Fruit fly (Drosophila melanogaster) whole organism, embryonic: ENCODE measurements around the gene Or67b.
A peak's percentile ranks its signal among the peaks of the same experiment; 100 is the strongest.

ENCODE experiments used
- Asciz ChIP-seq: fragments of 200-800 bp; sonication (Bioruptor generic); optimal IDR thresholded peaks from 2 replicates; lab custom pipeline; 2017; ENCODE audit warnings: missing biosample characterization, mild to moderate bottlenecking, missing genetic modification characterization, missing genetic modification reagents
- Bgb ChIP-seq: fragments of 200-800 bp; sonication (Bioruptor generic); IDR thresholded peaks from 2 replicates; pipeline ENCODE4 v1.3.6; 2022; ENCODE audit warnings: missing biosample characterization, missing genetic modification characterization; ENCODE audit not compliant: partially characterized antibody
- CG10431 ChIP-seq: fragments of 200-800 bp; sonication (Bioruptor generic); optimal IDR thresholded peaks from 3 replicates; lab custom pipeline; 2018; ENCODE audit warnings: missing biosample characterization, mild to moderate bottlenecking, missing genetic modification characterization
- CG11085 ChIP-seq: fragments of 200-800 bp; sonication (Bioruptor generic); IDR thresholded peaks from 2 replicates; pipeline ENCODE4 v1.3.6; 2022; ENCODE audit warnings: missing biosample characterization, missing genetic modification characterization
- CG11093 ChIP-seq: fragments of 200-800 bp; sonication (Bioruptor generic); IDR thresholded peaks from 3 replicates; pipeline ENCODE4 v1.3.6; 2022; ENCODE audit warnings: missing biosample characterization, missing genetic modification characterization
- CG11560 ChIP-seq: fragments of 200-800 bp; sonication (Bioruptor generic); IDR thresholded peaks from 3 replicates; pipeline ENCODE4 v1.3.6; 2022; ENCODE audit warnings: missing biosample characterization, missing genetic modification characterization
- CG12071 ChIP-seq: fragments of 200-800 bp; sonication (Bioruptor generic); optimal IDR thresholded peaks from 3 replicates; lab custom pipeline; 2018; ENCODE audit warnings: missing biosample characterization, mild to moderate bottlenecking, missing genetic modification characterization
- CG13624 ChIP-seq: fragments of 200-800 bp; sonication (Bioruptor generic); optimal IDR thresholded peaks from 2 replicates; lab custom pipeline; 2016; ENCODE audit warnings: missing biosample characterization, missing genetic modification characterization
- CG14050 ChIP-seq: fragments of 200-800 bp; sonication (Bioruptor generic); IDR thresholded peaks from 3 replicates; pipeline ENCODE4 v1.3.6; 2022; ENCODE audit warnings: missing biosample characterization, missing genetic modification characterization
- CG14667 ChIP-seq: fragments of 200-800 bp; sonication (Bioruptor generic); IDR thresholded peaks from 2 replicates; pipeline ENCODE4 v1.3.6; 2022; ENCODE audit warnings: missing biosample characterization, missing genetic modification characterization
- CG14860 ChIP-seq: fragments of 200-800 bp; sonication (Bioruptor generic); IDR thresholded peaks from 3 replicates; pipeline ENCODE4 v1.3.6; 2022; ENCODE audit warnings: missing biosample characterization, missing genetic modification characterization; ENCODE audit not compliant: partially characterized antibody
- CG1792 ChIP-seq: fragments of 200-800 bp; sonication (Bioruptor generic); optimal IDR thresholded peaks from 2 replicates; lab custom pipeline; 2016; ENCODE audit warnings: missing biosample characterization, missing genetic modification characterization
- CG18764 ChIP-seq: fragments of 200-800 bp; sonication (Bioruptor generic); optimal IDR thresholded peaks from 3 replicates; lab custom pipeline; 2016; ENCODE audit warnings: missing biosample characterization, missing genetic modification characterization
- CG34224 ChIP-seq: fragments of 200-800 bp; sonication (Bioruptor generic); IDR thresholded peaks from 3 replicates; pipeline ENCODE4 v1.3.6; 2022; ENCODE audit warnings: missing biosample characterization, missing genetic modification characterization; ENCODE audit not compliant: partially characterized antibody
- CG34376 ChIP-seq: fragments of 200-800 bp; sonication (Bioruptor generic); optimal IDR thresholded peaks from 2 replicates; lab custom pipeline; 2018; ENCODE audit warnings: missing biosample characterization, mild to moderate bottlenecking, missing genetic modification characterization
- CG34422 ChIP-seq: fragments of 200-800 bp; sonication (Bioruptor generic); IDR thresholded peaks from 3 replicates; pipeline ENCODE4 v1.3.6; 2022; ENCODE audit warnings: missing biosample characterization, missing genetic modification characterization
- CG4424 ChIP-seq: fragments of 200-800 bp; sonication (Bioruptor generic); optimal IDR thresholded peaks from 3 replicates; lab custom pipeline; 2016; ENCODE audit warnings: missing biosample characterization, missing genetic modification characterization
- CG5953 ChIP-seq: fragments of 200-800 bp; sonication (Bioruptor generic); IDR thresholded peaks from 2 replicates; pipeline ENCODE4 v1.3.6; 2022; ENCODE audit warnings: missing biosample characterization, missing genetic modification characterization
- CG6175 ChIP-seq: fragments of 200-800 bp; sonication (Bioruptor generic); IDR thresholded peaks from 3 replicates; pipeline ENCODE4 v1.3.6; 2022; ENCODE audit warnings: missing biosample characterization, missing genetic modification characterization
- CG6683 ChIP-seq: fragments of 200-800 bp; sonication (Bioruptor generic); optimal IDR thresholded peaks from 2 replicates; lab custom pipeline; 2017; ENCODE audit warnings: missing biosample characterization, mild to moderate bottlenecking, missing genetic modification characterization, missing genetic modification reagents
- CG6689 ChIP-seq: fragments of 200-800 bp; sonication (Bioruptor generic); IDR thresholded peaks from 2 replicates; pipeline ENCODE4 v1.3.6; 2022; ENCODE audit warnings: missing biosample characterization, missing genetic modification characterization
- CG8924 ChIP-seq: fragments of 200-800 bp; optimal IDR thresholded peaks from 3 replicates; lab custom pipeline; 2019; ENCODE audit warnings: missing biosample characterization, mild to moderate bottlenecking, missing genetic modification characterization, moderate library complexity
- CHES-1-like ChIP-seq: fragments of 200-800 bp; sonication (Bioruptor generic); optimal IDR thresholded peaks from 2 replicates; lab custom pipeline; 2016; ENCODE audit warnings: missing biosample characterization, missing genetic modification characterization
- Doc3 ChIP-seq: fragments of 200-800 bp; sonication (Bioruptor generic); IDR thresholded peaks from 3 replicates; pipeline ENCODE4 v1.3.6; 2022; ENCODE audit warnings: missing biosample characterization, missing genetic modification characterization; ENCODE audit not compliant: partially characterized antibody
- Fer2 ChIP-seq: fragments of 200-800 bp; sonication (Bioruptor generic); optimal IDR thresholded peaks from 2 replicates; lab custom pipeline; 2018; ENCODE audit warnings: missing biosample characterization, mild to moderate bottlenecking, missing genetic modification characterization, moderate library complexity
- Hmr ChIP-seq: fragments of 200-800 bp; sonication (Bioruptor generic); optimal IDR thresholded peaks from 3 replicates; lab custom pipeline; 2017; ENCODE audit warnings: mild to moderate bottlenecking, missing biosample characterization, missing genetic modification reagents, missing genetic modification characterization
- Hmx ChIP-seq: fragments of 200-800 bp; sonication (Bioruptor generic); optimal IDR thresholded peaks from 2 replicates; lab custom pipeline; 2016; ENCODE audit warnings: missing biosample characterization, missing genetic modification characterization
- Mrtf ChIP-seq: fragments of 200-800 bp; sonication (Bioruptor generic); IDR thresholded peaks from 3 replicates; pipeline ENCODE4 v1.3.6; 2022; ENCODE audit warnings: missing biosample characterization, missing genetic modification characterization
- NFAT ChIP-seq: fragments of 200-800 bp; sonication (Bioruptor generic); IDR thresholded peaks from 2 replicates; pipeline ENCODE4 v1.3.6; 2022; ENCODE audit warnings: missing biosample characterization, missing genetic modification characterization
- Nf-YA ChIP-seq: fragments of 200-800 bp; sonication (Bioruptor generic); IDR thresholded peaks from 2 replicates; pipeline ENCODE4 v1.3.6; 2022; ENCODE audit warnings: missing biosample characterization, missing genetic modification characterization
- Nf-YC ChIP-seq: fragments of 200-800 bp; optimal IDR thresholded peaks from 3 replicates; lab custom pipeline; 2019; ENCODE audit warnings: missing biosample characterization, mild to moderate bottlenecking, missing genetic modification characterization, moderate library complexity
- Oaz ChIP-seq: fragments of 200-800 bp; sonication (Bioruptor generic); IDR thresholded peaks from 2 replicates; pipeline ENCODE4 v1.3.6; 2022; ENCODE audit warnings: missing biosample characterization, missing genetic modification characterization
- Optix ChIP-seq: fragments of 200-800 bp; sonication (Bioruptor generic); IDR thresholded peaks from 3 replicates; pipeline ENCODE4 v1.3.6; 2022; ENCODE audit warnings: missing biosample characterization, missing genetic modification characterization
- Xrp1 ChIP-seq: fragments of 200-800 bp; sonication (Bioruptor generic); IDR thresholded peaks from 2 replicates; pipeline ENCODE4 v1.3.6; 2022; ENCODE audit warnings: missing biosample characterization, missing genetic modification characterization
- ato ChIP-seq: fragments of 200-800 bp; sonication (Bioruptor generic); IDR thresholded peaks from 2 replicates; pipeline ENCODE4 v1.3.6; 2022; ENCODE audit warnings: missing biosample characterization, missing genetic modification characterization; ENCODE audit not compliant: partially characterized antibody
- bsh ChIP-seq, 2 experiments: fragments of 200-800 bp; sonication (Bioruptor generic); optimal IDR thresholded peaks; 2 replicates each; lab custom pipeline; 2017 to 2018; ENCODE audit warnings: mild to moderate bottlenecking in 2 of 2, missing biosample characterization in 2 of 2, missing genetic modification characterization in 2 of 2, moderate library complexity in 1 of 2
- cwo ChIP-seq: fragments of 200-800 bp; sonication (Bioruptor generic); optimal IDR thresholded peaks from 3 replicates; lab custom pipeline; 2017; ENCODE audit warnings: missing biosample characterization, missing genetic modification characterization, mild to moderate bottlenecking, moderate library complexity, missing genetic modification reagents
- disco-r ChIP-seq: fragments of 200-800 bp; sonication (Bioruptor generic); optimal IDR thresholded peaks from 2 replicates; lab custom pipeline; 2016; ENCODE audit warnings: missing biosample characterization, missing genetic modification characterization
- dmrt11E ChIP-seq: fragments of 200-800 bp; sonication (Bioruptor generic); optimal IDR thresholded peaks from 3 replicates; lab custom pipeline; 2018; ENCODE audit warnings: missing biosample characterization, mild to moderate bottlenecking, missing genetic modification characterization, moderate library complexity
- eve ChIP-seq, 2 experiments: fragments of >200 bp; optimal IDR thresholded peaks; 2 replicates each; lab custom pipeline; 2017; ENCODE audit warnings: missing biosample characterization in 2 of 2, missing genetic modification characterization in 2 of 2
- gsb ChIP-seq: fragments of 200-800 bp; sonication (Bioruptor generic); IDR thresholded peaks from 2 replicates; pipeline ENCODE4 v1.3.6; 2022; ENCODE audit warnings: missing biosample characterization, missing genetic modification characterization
- hkb ChIP-seq, 2 experiments: fragments of 200-800 bp in 1 of 2; fragments of >200 bp in 1 of 2; sonication (Bioruptor generic) in 1 of 2; IDR thresholded peaks in 1 of 2; optimal IDR thresholded peaks in 1 of 2; 2 replicates each; pipeline versions ENCODE4 v1.3.6 to Lab custom; 2017 to 2022; ENCODE audit warnings: missing biosample characterization in 1 of 2, missing genetic modification characterization in 1 of 2
- klu ChIP-seq: fragments of 200-800 bp; sonication (Bioruptor generic); IDR thresholded peaks from 2 replicates; pipeline ENCODE4 v1.3.6; 2022; ENCODE audit warnings: missing biosample characterization, missing genetic modification characterization
- salm ChIP-seq: fragments of 200-800 bp; sonication (Bioruptor generic); optimal IDR thresholded peaks from 2 replicates; lab custom pipeline; 2018; ENCODE audit warnings: missing biosample characterization, mild to moderate bottlenecking, missing genetic modification characterization
- sd ChIP-seq: fragments of 200-800 bp; sonication (Bioruptor generic); optimal IDR thresholded peaks from 3 replicates; lab custom pipeline; 2018; ENCODE audit warnings: missing biosample characterization, mild to moderate bottlenecking, missing genetic modification characterization, moderate library complexity
- sim ChIP-seq: fragments of 200-800 bp; sonication (Bioruptor generic); IDR thresholded peaks from 2 replicates; pipeline ENCODE4 v1.3.6; 2022; ENCODE audit warnings: missing biosample characterization, missing genetic modification characterization
- slbo ChIP-seq: fragments of 200-800 bp; sonication (Bioruptor generic); IDR thresholded peaks from 2 replicates; pipeline ENCODE4 v1.3.6; 2022; ENCODE audit warnings: missing biosample characterization, missing genetic modification characterization
- slp2 ChIP-seq: fragments of 200-800 bp; sonication (Bioruptor generic); optimal IDR thresholded peaks from 2 replicates; lab custom pipeline; 2016; ENCODE audit warnings: missing biosample characterization, missing genetic modification characterization
- sob ChIP-seq: fragments of 200-800 bp; sonication (Bioruptor generic); IDR thresholded peaks from 2 replicates; pipeline ENCODE4 v1.3.6; 2022; ENCODE audit warnings: missing biosample characterization, missing genetic modification characterization
- stwl ChIP-seq: fragments of 200-800 bp; sonication (Bioruptor generic); optimal IDR thresholded peaks from 3 replicates; lab custom pipeline; 2018; ENCODE audit warnings: missing biosample characterization, mild to moderate bottlenecking, missing genetic modification characterization, moderate library complexity
- tup ChIP-seq: fragments of 200-800 bp; sonication (Bioruptor generic); optimal IDR thresholded peaks from 2 replicates; lab custom pipeline; 2016; ENCODE audit warnings: missing biosample characterization, mild to moderate bottlenecking, missing genetic modification characterization, moderate library complexity

The Or67b gene

dm6 chr3L:9624014-9624413 lies 5.0 kb downstream of the Or67b start, which contains the start of gene CG3335 (continued):
- TF ChIP-seq CG14860 (GFP tag; lab: Robert Waterston, UW) (peak; percentile 62; the same call in 2 of the 3 replicates), Hmr (GFP tag; lab: Kevin White, UChicago) (no peak), CG34376 (GFP tag; lab: Kevin White, UChicago) (no peak), hkb (optimal IDR thresholded peaks at IDR 0.05; lab: Kevin White, UChicago) (no peak), hkb (GFP tag; IDR thresholded peaks at IDR 0.05; lab: Robert Waterston, UW) (no peak), Fer2 (tag; lab: Kevin White, UChicago) (no peak), CG18764 (no peak), CG8924 (tag; lab: Kevin White, UChicago) (no peak), salm (no peak), stwl (tag; lab: Kevin White, UChicago) (peak; percentile 72), CG13624 (GFP tag; lab: Kevin White, UChicago) (no peak), Hmx (GFP tag; lab: Kevin White, UChicago) (no peak), Oaz (GFP tag; lab: Robert Waterston, UW) (no peak), slbo (GFP tag; lab: Robert Waterston, UW) (no peak), CG11560 (tag; lab: Robert Waterston, UW) (no peak), sim (GFP tag; lab: Robert Waterston, UW) (no peak), CG11085 (no peak), Nf-YA (GFP tag; lab: Robert Waterston, UW) (no peak), Asciz (GFP tag; lab: Kevin White, UChicago) (no peak), Xrp1 (no peak), CG34224 (GFP tag; lab: Robert Waterston, UW) (peak; percentile 87), CG6683 (no peak), CHES-1-like (GFP tag; lab: Kevin White, UChicago) (peak; percentile 14), CG14667 (GFP tag; lab: Robert Waterston, UW) (no peak), CG6689 (GFP tag; lab: Robert Waterston, UW) (no peak), CG14050 (no peak), cwo (peak; percentile 71), bsh (GFP tag; optimal IDR thresholded peaks at IDR 0.05; lab: Kevin White, UChicago) (no peak), CG6175 (GFP tag; lab: Robert Waterston, UW) (no peak), dmrt11E (tag; lab: Kevin White, UChicago) (no peak), CG12071 (GFP tag; lab: Kevin White, UChicago) (no peak), sob (no peak), NFAT (GFP tag; lab: Robert Waterston, UW) (no peak), gsb (GFP tag; lab: Robert Waterston, UW) (no peak), Optix (GFP tag; lab: Robert Waterston, UW) (no peak), slp2 (GFP tag; lab: Kevin White, UChicago) (no peak), klu (no peak), Doc3 (peak; percentile 74; the same call in 2 of the 3 replicates), disco-r (GFP tag; lab: Kevin White, UChicago) (no peak), Mrtf (GFP tag; lab: Robert Waterston, UW) (no peak), tup (no peak), Bgb (peak; percentile 78), CG1792 (GFP tag; lab: Kevin White, UChicago) (no peak), sd (tag; lab: Kevin White, UChicago) (no peak), CG11093 (GFP tag; lab: Robert Waterston, UW) (no peak), CG5953 (GFP tag; lab: Robert Waterston, UW) (no peak), ato (GFP tag; lab: Robert Waterston, UW) (peak; percentile 36), CG4424 (no peak), Nf-YC (tag; lab: Kevin White, UChicago) (no peak), eve (GFP tag; optimal IDR thresholded peaks at IDR 0.05; lab: Kevin White, UChicago) (no peak), CG34422 (GFP tag; lab: Robert Waterston, UW) (peak; percentile 13; the same call in 1 of the 3 replicates), CG10431 (GFP tag; lab: Kevin White, UChicago) (no peak)
